Worm (Caenorhabditis elegans): Measurements from ENCODE around the gene C07B5.6.

DNA sequence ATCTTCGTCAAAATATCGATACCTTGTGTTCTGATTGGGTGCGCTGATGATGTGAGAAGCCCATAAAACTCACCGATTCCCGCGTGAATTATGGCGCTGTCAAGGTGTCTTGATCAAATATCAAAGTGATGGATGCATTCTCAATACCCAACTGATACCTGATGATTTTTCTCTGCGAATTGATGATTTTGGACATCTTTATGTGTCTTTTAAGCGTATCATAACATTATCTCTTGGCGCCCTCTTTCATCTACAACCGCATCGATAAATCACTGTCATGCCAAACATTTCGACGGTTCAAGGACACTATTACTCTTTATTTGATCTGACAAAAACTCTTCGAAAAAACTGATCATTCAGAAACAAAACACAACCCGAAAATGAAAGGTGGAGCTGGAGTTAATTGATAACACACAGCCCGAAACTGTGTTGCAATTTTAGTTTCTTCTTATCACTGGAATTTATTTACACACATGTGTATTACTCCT is 28.5 kb downstream of the C07B5.6 start:
- no peak for TF ChIP-seq unc-120 (tag; optimal IDR thresholded peaks at IDR 0.05; ENCODE audit: poor library complexity, severe bottlenecking)
- no peak for TF ChIP-seq blmp-1 (tag; optimal IDR thresholded peaks at IDR 0.05)
